Worm (Caenorhabditis elegans) whole organism, late embryonic: Measurements from ENCODE around the gene cyp-37B1.

Source experiments
- C08G9.2 ChIP-seq: sonication (generic microtip); optimal IDR thresholded peaks from 2 replicates; lab custom pipeline; 2016; ENCODE audit warnings: mild to moderate bottlenecking, missing genetic modification characterization, moderate library complexity, missing compliant biosample characterization
- C38D4.7 ChIP-seq: fragments of 200-800 bp; sonication (Bioruptor generic); optimal IDR thresholded peaks from 2 replicates; lab custom pipeline; 2018; ENCODE audit warnings: mild to moderate bottlenecking, missing genetic modification characterization, moderate library complexity, missing compliant biosample characterization
- K09A11.1 ChIP-seq: sonication (generic microtip); optimal IDR thresholded peaks from 2 replicates; lab custom pipeline; 2017; ENCODE audit warnings: antibody characterized with exemption, mild to moderate bottlenecking, missing genetic modification characterization, missing compliant biosample characterization; ENCODE audit not compliant: insufficient read depth
- ama-1 ChIP-seq: fragments of 150-350 bp; optimal IDR thresholded peaks from 2 replicates; lab custom pipeline; 2014
- ceh-2 ChIP-seq: sonication (generic microtip); optimal IDR thresholded peaks from 2 replicates; lab custom pipeline; 2016; ENCODE audit warnings: missing genotype, missing genetic modification characterization, missing compliant biosample characterization
- ceh-22 ChIP-seq: sonication (generic microtip); optimal IDR thresholded peaks from 2 replicates; lab custom pipeline; 2017; ENCODE audit warnings: missing biosample characterization, missing genetic modification characterization
- ceh-30 ChIP-seq: fragments of 150-350 bp; optimal IDR thresholded peaks from 2 replicates; lab custom pipeline; 2014; ENCODE audit warnings: missing biosample characterization, missing genetic modification characterization
- ceh-45 ChIP-seq: fragments of 200-800 bp; sonication (Bioruptor generic); IDR thresholded peaks from 2 replicates; pipeline ENCODE4 v1.3.6; 2022; ENCODE audit warnings: missing genetic modification reagents, missing genetic modification characterization, missing compliant biosample characterization
- ceh-9 ChIP-seq: sonication (generic microtip); optimal IDR thresholded peaks from 2 replicates; lab custom pipeline; 2016; ENCODE audit warnings: mild to moderate bottlenecking, missing genetic modification characterization, inconsistent platforms, missing compliant biosample characterization
- che-1 ChIP-seq: sonication (generic microtip); optimal IDR thresholded peaks from 2 replicates; lab custom pipeline; 2016; ENCODE audit warnings: mild to moderate bottlenecking, missing genetic modification characterization, missing compliant biosample characterization
- dmd-4 ChIP-seq: sonication (generic microtip); optimal IDR thresholded peaks from 2 replicates; lab custom pipeline; 2016; ENCODE audit warnings: borderline replicate concordance, missing genetic modification characterization, missing compliant biosample characterization
- elt-2 ChIP-seq: sonication (generic microtip); optimal IDR thresholded peaks from 2 replicates; lab custom pipeline; 2016; ENCODE audit warnings: missing genetic modification reagents, missing genetic modification characterization, missing compliant biosample characterization
- ets-4 ChIP-seq: sonication (generic microtip); optimal IDR thresholded peaks from 2 replicates; lab custom pipeline; 2016; ENCODE audit warnings: missing genetic modification characterization, missing compliant biosample characterization
- eyg-1 ChIP-seq: sonication (generic microtip); optimal IDR thresholded peaks from 2 replicates; lab custom pipeline; 2016; ENCODE audit warnings: missing genotype, missing genetic modification characterization, missing compliant biosample characterization
- fax-1 ChIP-seq: sonication (generic microtip); optimal IDR thresholded peaks from 2 replicates; lab custom pipeline; 2016; ENCODE audit warnings: missing genotype, missing genetic modification characterization, missing compliant biosample characterization
- fkh-10 ChIP-seq: fragments of 150-350 bp; optimal IDR thresholded peaks from 2 replicates; lab custom pipeline; 2014; ENCODE audit warnings: missing biosample characterization, missing genetic modification reagents, missing genetic modification characterization
- fkh-6 ChIP-seq: sonication (generic microtip); optimal IDR thresholded peaks from 2 replicates; lab custom pipeline; 2016; ENCODE audit warnings: missing genetic modification characterization, missing compliant biosample characterization
- hlh-13 ChIP-seq: fragments of 200-800 bp; sonication (Bioruptor generic); optimal IDR thresholded peaks from 2 replicates; lab custom pipeline; 2018; ENCODE audit warnings: mild to moderate bottlenecking, missing genetic modification characterization, missing compliant biosample characterization
- hlh-30 ChIP-seq: sonication (generic microtip); optimal IDR thresholded peaks from 2 replicates; lab custom pipeline; 2017; ENCODE audit warnings: antibody characterized with exemption, missing genetic modification characterization, missing compliant biosample characterization; ENCODE audit not compliant: insufficient read depth
- hlh-8 ChIP-seq: sonication (generic microtip); optimal IDR thresholded peaks from 2 replicates; lab custom pipeline; 2016; ENCODE audit warnings: missing genotype, missing genetic modification characterization, missing compliant biosample characterization
- lin-11 ChIP-seq: fragments of 200-800 bp; sonication (Bioruptor generic); optimal IDR thresholded peaks from 2 replicates; lab custom pipeline; 2018; ENCODE audit warnings: mild to moderate bottlenecking, missing genetic modification characterization, missing compliant biosample characterization
- mec-3 ChIP-seq: sonication (generic microtip); optimal IDR thresholded peaks from 2 replicates; lab custom pipeline; 2016; ENCODE audit warnings: borderline replicate concordance, missing genetic modification characterization, missing compliant biosample characterization
- odd-2 ChIP-seq: sonication (generic microtip); optimal IDR thresholded peaks from 2 replicates; lab custom pipeline; 2017; ENCODE audit warnings: antibody characterized with exemption, mild to moderate bottlenecking, missing genetic modification characterization, missing compliant biosample characterization
- pat-9 ChIP-seq: fragments of 200-800 bp; sonication (Bioruptor generic); optimal IDR thresholded peaks from 2 replicates; lab custom pipeline; 2018; ENCODE audit warnings: mild to moderate bottlenecking, missing genetic modification characterization, moderate library complexity, missing compliant biosample characterization
- pha-4 ChIP-seq: fragments of 150-350 bp; optimal IDR thresholded peaks from 2 replicates; lab custom pipeline; 2018; ENCODE audit warnings: missing biosample characterization, missing genetic modification reagents, missing genetic modification characterization
- rnt-1 ChIP-seq: sonication (generic microtip); optimal IDR thresholded peaks from 2 replicates; lab custom pipeline; 2016; ENCODE audit warnings: missing genetic modification characterization, missing compliant biosample characterization
- syd-9 ChIP-seq: sonication (generic microtip); optimal IDR thresholded peaks from 2 replicates; lab custom pipeline; 2016; ENCODE audit warnings: mild to moderate bottlenecking, missing genetic modification characterization, moderate library complexity, missing compliant biosample characterization
- tbx-7 ChIP-seq: sonication (generic microtip); optimal IDR thresholded peaks from 2 replicates; lab custom pipeline; 2016; ENCODE audit warnings: missing genotype, missing genetic modification characterization, missing compliant biosample characterization
- ttx-3 ChIP-seq: sonication (generic microtip); optimal IDR thresholded peaks from 2 replicates; lab custom pipeline; 2016; ENCODE audit warnings: missing genetic modification reagents, missing genetic modification characterization, missing compliant biosample characterization
- unc-3 ChIP-seq, 2 experiments: fragments of 200-800 bp in 1 of 2; sonication (Bioruptor generic) in 1 of 2; sonication (generic microtip) in 1 of 2; conservative IDR thresholded peaks in 1 of 2; optimal IDR thresholded peaks in 1 of 2; 2 replicates each; pipeline versions ENCODE4 v1.3.6 to Lab custom; 2016 to 2022; ENCODE audit warnings: missing compliant biosample characterization in 2 of 2, missing genetic modification characterization in 2 of 2, missing genetic modification reagents in 1 of 2
- unc-86 ChIP-seq: sonication (generic microtip); optimal IDR thresholded peaks from 2 replicates; lab custom pipeline; 2016; ENCODE audit warnings: missing genetic modification characterization, missing compliant biosample characterization
- zip-5 ChIP-seq: sonication (generic microtip); optimal IDR thresholded peaks from 2 replicates; lab custom pipeline; 2016; ENCODE audit warnings: missing genetic modification characterization, missing compliant biosample characterization
- ztf-16 ChIP-seq: sonication (generic microtip); optimal IDR thresholded peaks from 2 replicates; lab custom pipeline; 2017; ENCODE audit warnings: missing genetic modification characterization, missing compliant biosample characterization

The cyp-37B1 gene

DNA sequence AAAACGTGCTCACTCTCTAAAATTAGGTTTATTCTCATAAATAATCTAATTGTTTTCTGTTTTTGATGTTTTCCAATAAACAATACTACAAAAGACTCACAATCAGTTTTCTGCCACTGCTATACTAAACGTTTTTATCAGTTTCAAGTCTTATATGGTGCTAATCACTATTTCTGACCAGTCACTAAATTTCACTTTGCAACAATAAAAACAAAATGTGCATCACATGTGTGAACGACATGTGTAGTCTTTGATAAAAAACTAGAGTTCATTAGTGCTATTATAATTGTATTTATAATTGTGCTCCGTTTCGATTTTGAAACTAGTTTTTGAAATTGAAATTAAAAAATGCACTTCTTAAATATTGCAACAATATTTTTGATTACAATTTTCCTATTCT is at the start of gene cyp-37B1:
cyp-37B1 (plus strand) TSS at position 199 of the 400 bp plus-strand sequence.
- TF ChIP-seq ceh-9 (no peak), che-1 (tag; lab: Kevin White, UChicago) (no peak), elt-2 (tag; lab: Kevin White, UChicago) (peak; percentile 18)

DNA sequence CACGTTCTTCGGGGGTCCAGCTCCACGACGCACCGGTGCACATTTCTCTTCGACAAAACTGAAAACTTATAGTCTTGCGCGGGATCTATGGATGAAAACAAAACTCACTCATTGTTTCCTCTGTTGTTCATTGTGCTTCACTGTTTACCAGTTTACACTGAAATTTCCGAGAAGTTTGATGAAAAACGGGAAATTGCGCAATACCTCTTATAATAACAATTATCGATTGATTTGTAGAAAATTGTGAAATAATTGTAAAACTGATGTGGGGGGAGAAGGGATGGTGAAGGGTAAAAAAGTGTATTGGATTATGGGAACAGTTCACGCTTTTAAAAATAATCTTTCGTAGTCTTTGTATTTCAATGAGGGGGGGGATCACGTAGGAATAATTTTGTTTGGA is 48.5 kb upstream of the cyp-37B1 start:
- no peak for TF ChIP-seq ceh-22 (tag; lab: Kevin White, UChicago)
- TF ChIP-seq fkh-10 (GFP tag; lab: Kevin White, UChicago): no peak
- TF ChIP-seq pat-9: no peak
- TF ChIP-seq unc-3 (GFP tag; conservative IDR thresholded peaks at IDR 0.05; lab: Robert Waterston, UW): no peak
- TF ChIP-seq unc-3 (tag; optimal IDR thresholded peaks at IDR 0.05; lab: Kevin White, UChicago): no peak
- no peak for TF ChIP-seq elt-2 (tag; lab: Kevin White, UChicago)
- TF ChIP-seq ets-4 (tag; lab: Kevin White, UChicago): no peak
- TF ChIP-seq hlh-13 (GFP tag; lab: Kevin White, UChicago): no peak
- TF ChIP-seq unc-86: no peak
- TF ChIP-seq fax-1: no peak
- TF ChIP-seq pha-4 (tag; lab: Kevin White, UChicago): no peak
- TF ChIP-seq syd-9 (tag; lab: Kevin White, UChicago): no peak

DNA sequence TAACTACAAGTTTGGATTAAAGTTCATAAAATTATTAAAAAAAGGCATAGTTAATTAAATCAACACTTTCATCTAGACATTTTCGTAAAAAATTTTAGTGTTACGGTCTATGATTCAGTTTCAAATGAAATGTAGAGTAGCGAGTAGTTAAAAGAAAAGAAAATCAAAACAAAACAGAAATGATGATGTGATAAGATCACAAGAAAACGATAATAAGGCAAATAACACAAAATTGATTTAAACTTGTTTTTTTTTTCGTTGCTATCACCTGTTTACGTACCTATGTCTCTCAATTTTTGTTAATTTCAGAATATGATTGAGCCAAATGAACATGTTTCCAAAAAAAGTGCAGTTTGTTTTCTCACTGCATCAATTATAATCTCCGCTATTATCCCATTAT is 48.0 kb upstream of the cyp-37B1 start, which contains the start of the genes F21H7.2 and F21H7.12:
F21H7.2 (minus strand) TSS at position 101 of the 400 bp plus-strand sequence.
F21H7.12 (plus strand) TSS at position 270 of the 400 bp plus-strand sequence.
- TF ChIP-seq ztf-16 (tag; lab: Kevin White, UChicago): no peak
- no peak for TF ChIP-seq rnt-1 (tag; lab: Kevin White, UChicago)
- TF ChIP-seq ceh-45 (GFP tag; lab: Robert Waterston, UW): no peak
- no peak for TF ChIP-seq eyg-1
- TF ChIP-seq ceh-2 (tag; lab: Kevin White, UChicago): no peak
- no peak for TF ChIP-seq C38D4.7 (GFP tag; lab: Kevin White, UChicago)
- no peak for TF ChIP-seq mec-3 (tag; lab: Kevin White, UChicago)
- TF ChIP-seq tbx-7 (tag; lab: Kevin White, UChicago): no peak
- TF ChIP-seq hlh-8 (tag; lab: Kevin White, UChicago): no peak
- no peak for TF ChIP-seq odd-2 (tag; lab: Kevin White, UChicago)
- no peak for TF ChIP-seq unc-3 (GFP tag; conservative IDR thresholded peaks at IDR 0.05; lab: Robert Waterston, UW)
- no peak for TF ChIP-seq unc-3 (tag; optimal IDR thresholded peaks at IDR 0.05; lab: Kevin White, UChicago)
- TF ChIP-seq C08G9.2 (tag; lab: Kevin White, UChicago): no peak
- TF ChIP-seq ceh-9: no peak
- TF ChIP-seq fkh-6 (tag; lab: Kevin White, UChicago): no peak
- TF ChIP-seq lin-11 (tag; lab: Kevin White, UChicago): no peak
- TF ChIP-seq ceh-30: no peak
- no peak for TF ChIP-seq hlh-13 (GFP tag; lab: Kevin White, UChicago)
- TF ChIP-seq hlh-30 (tag; lab: Kevin White, UChicago): no peak
- no peak for TF ChIP-seq fkh-10 (GFP tag; lab: Kevin White, UChicago)

DNA sequence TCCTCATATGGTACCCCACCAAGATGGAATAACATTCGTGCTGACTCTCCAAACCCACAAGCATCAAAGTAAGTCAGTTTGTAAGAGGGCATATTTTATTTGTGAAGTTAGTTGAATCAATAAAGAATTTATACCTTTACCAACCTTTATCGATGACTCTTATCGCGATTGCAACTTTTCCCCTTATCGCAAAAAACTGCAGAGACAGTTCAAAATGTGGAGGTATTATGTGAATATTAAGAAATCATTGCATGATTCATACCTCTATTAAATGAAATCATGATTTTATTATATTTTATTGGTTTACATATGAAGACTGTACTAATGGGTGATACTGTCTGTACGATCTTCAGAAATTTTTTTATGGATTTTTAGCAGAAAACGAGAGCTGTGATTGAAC is 45.7 kb upstream of the cyp-37B1 start, which contains the start of gene gst-22:
gst-22 (minus strand) TSS at position 103 of the 400 bp plus-strand sequence.
- TF ChIP-seq C08G9.2 (tag; lab: Kevin White, UChicago) (no peak), elt-2 (tag; lab: Kevin White, UChicago) (peak; percentile 86)

- no peak for TF ChIP-seq K09A11.1 (tag; lab: Kevin White, UChicago)
- TF ChIP-seq zip-5 (tag; lab: Kevin White, UChicago): no peak
- TF ChIP-seq fkh-10 (GFP tag; lab: Kevin White, UChicago): no peak
- no peak for TF ChIP-seq ttx-3 (tag; lab: Kevin White, UChicago)
- no peak for TF ChIP-seq ceh-45 (GFP tag; lab: Robert Waterston, UW)
- TF ChIP-seq ets-4 (tag; lab: Kevin White, UChicago): no peak
- no peak for TF ChIP-seq dmd-4 (tag; lab: Kevin White, UChicago)
- no peak for TF ChIP-seq unc-86
- no peak for TF ChIP-seq ama-1
These were observed 44.3 kb upstream of the cyp-37B1 start, which contains the start of gene clec-233 for ce11 chrV:16233624-16234023. TSS of gene clec-233 (plus strand) at chrV:16233924.
